Worm (Caenorhabditis elegans) whole organism, young adult: ENCODE results near the gene C16C8.14.

Experiments
- B0336.3 ChIP-seq: fragments of 200-800 bp; sonication (Bioruptor generic); IDR thresholded peaks from 2 replicates; pipeline ENCODE4 v1.3.6; 2022; ENCODE audit warnings: missing genetic modification characterization, missing compliant biosample characterization
- C06A6.2 ChIP-seq: fragments of 200-800 bp; sonication (Bioruptor generic); conservative IDR thresholded peaks from 2 replicates; pipeline ENCODE4 v1.3.6; 2022; ENCODE audit warnings: missing genetic modification characterization, missing compliant biosample characterization
- F10E7.11 ChIP-seq: sonication (generic microtip); optimal IDR thresholded peaks from 2 replicates; lab custom pipeline; 2017; ENCODE audit warnings: mild to moderate bottlenecking, missing genetic modification characterization, moderate library complexity, missing compliant biosample characterization
- F22D6.2 ChIP-seq: sonication (generic microtip); optimal IDR thresholded peaks from 2 replicates; lab custom pipeline; 2016; ENCODE audit warnings: mild to moderate bottlenecking, missing genetic modification characterization, missing compliant biosample characterization
- F23B12.7 ChIP-seq: sonication (generic microtip); optimal IDR thresholded peaks from 2 replicates; lab custom pipeline; 2017; ENCODE audit warnings: missing genetic modification characterization, mild to moderate bottlenecking, missing compliant biosample characterization, antibody characterized with exemption, moderate library complexity; ENCODE audit not compliant: insufficient read depth
- F49E8.2 ChIP-seq: sonication (generic microtip); optimal IDR thresholded peaks from 3 replicates; lab custom pipeline; 2017; ENCODE audit warnings: missing genetic modification characterization, mild to moderate bottlenecking, missing compliant biosample characterization, antibody characterized with exemption, moderate library complexity; ENCODE audit not compliant: insufficient read depth
- F57C9.4 ChIP-seq: sonication (generic microtip); optimal IDR thresholded peaks from 2 replicates; lab custom pipeline; 2017; ENCODE audit warnings: mild to moderate bottlenecking, missing genetic modification characterization, missing compliant biosample characterization
- K12H6.12 ChIP-seq: fragments of 200-800 bp; sonication (Bioruptor generic); optimal IDR thresholded peaks from 2 replicates; lab custom pipeline; 2018; ENCODE audit warnings: mild to moderate bottlenecking, missing genetic modification characterization, missing compliant biosample characterization
- T26A5.8 ChIP-seq: sonication (generic microtip); optimal IDR thresholded peaks from 2 replicates; lab custom pipeline; 2016; ENCODE audit warnings: missing genetic modification characterization, missing compliant biosample characterization
- ZK185.1 ChIP-seq: sonication (generic microtip); optimal IDR thresholded peaks from 2 replicates; lab custom pipeline; 2016; ENCODE audit warnings: mild to moderate bottlenecking, missing genetic modification characterization, missing compliant biosample characterization; ENCODE audit not compliant: poor library complexity, severe bottlenecking
- akir-1 ChIP-seq: fragments of 200-800 bp; sonication (Bioruptor generic); optimal IDR thresholded peaks from 2 replicates; lab custom pipeline; 2018; ENCODE audit warnings: mild to moderate bottlenecking, missing genetic modification characterization, moderate library complexity, missing compliant biosample characterization
- ama-1 ChIP-seq, 3 experiments: fragments of 150-350 bp in 1 of 3; sonication (generic microtip) in 2 of 3; optimal IDR thresholded peaks; 2 replicates each; lab custom pipeline; 2014 to 2018; ENCODE audit warnings: missing biosample characterization in 2 of 3, missing genetic modification characterization in 2 of 3, missing genetic modification reagents in 2 of 3
- attf-3 ChIP-seq: fragments of 200-800 bp; sonication (Bioruptor generic); conservative IDR thresholded peaks from 2 replicates; pipeline ENCODE4 v1.3.6; 2022; ENCODE audit warnings: missing genetic modification reagents, missing genetic modification characterization, missing compliant biosample characterization
- attf-5 ChIP-seq: fragments of 200-800 bp; sonication (Bioruptor generic); optimal IDR thresholded peaks from 2 replicates; lab custom pipeline; 2018; ENCODE audit warnings: mild to moderate bottlenecking, missing genetic modification characterization, missing compliant biosample characterization
- ccch-3 ChIP-seq: fragments of 200-800 bp; sonication (Bioruptor generic); optimal IDR thresholded peaks from 2 replicates; lab custom pipeline; 2018; ENCODE audit warnings: mild to moderate bottlenecking, missing genetic modification characterization, missing compliant biosample characterization
- cebp-1 ChIP-seq, 2 experiments: fragments of 200-800 bp in 1 of 2; sonication (Bioruptor generic) in 1 of 2; sonication (generic microtip) in 1 of 2; IDR thresholded peaks in 1 of 2; optimal IDR thresholded peaks in 1 of 2; 2 replicates each; pipeline versions ENCODE4 v1.3.6 to Lab custom; 2017 to 2022; ENCODE audit warnings: missing compliant biosample characterization in 2 of 2, missing genetic modification characterization in 2 of 2, mild to moderate bottlenecking in 1 of 2, missing genetic modification reagents in 1 of 2, moderate library complexity in 1 of 2
- ceh-27 ChIP-seq: fragments of 200-800 bp; sonication (Bioruptor generic); optimal IDR thresholded peaks from 2 replicates; lab custom pipeline; 2018; ENCODE audit warnings: mild to moderate bottlenecking, missing genetic modification characterization, moderate library complexity, missing compliant biosample characterization
- ceh-58 ChIP-seq: fragments of 200-800 bp; sonication (Bioruptor generic); IDR thresholded peaks from 2 replicates; pipeline ENCODE4 v1.3.6; 2022; ENCODE audit warnings: missing genetic modification characterization, missing compliant biosample characterization
- chd-7 ChIP-seq: sonication (generic microtip); optimal IDR thresholded peaks from 2 replicates; lab custom pipeline; 2016; ENCODE audit warnings: mild to moderate bottlenecking, missing genetic modification characterization, moderate library complexity, missing compliant biosample characterization
- dox-1 ChIP-seq: fragments of 200-800 bp; sonication (Bioruptor generic); IDR thresholded peaks from 2 replicates; pipeline ENCODE4 v1.3.6; 2022; ENCODE audit warnings: missing genetic modification reagents, missing genetic modification characterization, missing compliant biosample characterization
- egrh-3 ChIP-seq: fragments of 200-800 bp; sonication (Bioruptor generic); IDR thresholded peaks from 2 replicates; pipeline ENCODE4 v1.3.6; 2022; ENCODE audit warnings: missing genetic modification reagents, missing genetic modification characterization, missing compliant biosample characterization
- ekl-4 ChIP-seq: fragments of 200-800 bp; sonication (Bioruptor generic); IDR thresholded peaks from 2 replicates; pipeline ENCODE4 v1.3.6; 2022; ENCODE audit warnings: missing genetic modification reagents, missing genetic modification characterization, missing compliant biosample characterization
- ets-4 ChIP-seq: fragments of 200-800 bp; sonication (Bioruptor generic); optimal IDR thresholded peaks from 2 replicates; lab custom pipeline; 2018; ENCODE audit warnings: mild to moderate bottlenecking, missing genetic modification characterization, missing compliant biosample characterization
- hlh-12 ChIP-seq: sonication (generic microtip); optimal IDR thresholded peaks from 2 replicates; lab custom pipeline; 2016; ENCODE audit warnings: missing genetic modification characterization, missing compliant biosample characterization
- hmg-1.2 ChIP-seq: fragments of 200-800 bp; sonication (Bioruptor generic); IDR thresholded peaks from 2 replicates; pipeline ENCODE4 v1.3.6; 2022; ENCODE audit warnings: missing genetic modification reagents, missing genetic modification characterization, missing compliant biosample characterization
- madf-3 ChIP-seq: fragments of 200-800 bp; sonication (Bioruptor generic); IDR thresholded peaks from 2 replicates; pipeline ENCODE4 v1.3.6; 2022; ENCODE audit warnings: missing genetic modification reagents, missing genetic modification characterization, missing compliant biosample characterization
- mcd-1 ChIP-seq: fragments of 200-800 bp; sonication (Bioruptor generic); IDR thresholded peaks from 2 replicates; pipeline ENCODE4 v1.3.6; 2022; ENCODE audit warnings: missing genetic modification reagents, missing genetic modification characterization, missing compliant biosample characterization
- nhr-27 ChIP-seq: fragments of 200-800 bp; sonication (Bioruptor generic); optimal IDR thresholded peaks from 2 replicates; lab custom pipeline; 2018; ENCODE audit warnings: mild to moderate bottlenecking, missing genetic modification characterization, moderate library complexity, missing compliant biosample characterization
- nhr-80 ChIP-seq: sonication (generic microtip); optimal IDR thresholded peaks from 2 replicates; lab custom pipeline; 2016; ENCODE audit warnings: missing genetic modification characterization, missing compliant biosample characterization
- nhr-90 ChIP-seq: sonication (generic microtip); optimal IDR thresholded peaks from 2 replicates; lab custom pipeline; 2016; ENCODE audit warnings: missing genotype, mild to moderate bottlenecking, missing genetic modification characterization, missing compliant biosample characterization
- pbrm-1 ChIP-seq: fragments of 200-800 bp; sonication (Bioruptor generic); IDR thresholded peaks from 2 replicates; pipeline ENCODE4 v1.3.6; 2022; ENCODE audit warnings: missing genetic modification reagents, missing genetic modification characterization, missing compliant biosample characterization
- snpc-3.4 ChIP-seq: sonication (generic microtip); optimal IDR thresholded peaks from 2 replicates; lab custom pipeline; 2017; ENCODE audit warnings: missing genetic modification characterization, mild to moderate bottlenecking, missing compliant biosample characterization, antibody characterized with exemption, moderate library complexity, missing genotype, missing genetic modification reagents
- snpc-4 ChIP-seq, 5 experiments: fragments of 150-350 bp in 1 of 5; sonication (generic microtip) in 4 of 5; optimal IDR thresholded peaks; 2 replicates each; lab custom pipeline; 2014 to 2018; ENCODE audit warnings: missing genetic modification characterization in 5 of 5, missing biosample characterization in 3 of 5, antibody characterized with exemption in 2 of 5, mild to moderate bottlenecking in 2 of 5, missing compliant biosample characterization in 2 of 5, missing genotype in 2 of 5, moderate library complexity in 2 of 5, missing genetic modification reagents in 1 of 5
- tbx-9 ChIP-seq: sonication (generic microtip); optimal IDR thresholded peaks from 2 replicates; lab custom pipeline; 2016; ENCODE audit warnings: borderline replicate concordance, missing genetic modification characterization, inconsistent platforms, missing compliant biosample characterization
- zfh-2 ChIP-seq: fragments of 200-800 bp; sonication (Bioruptor generic); conservative IDR thresholded peaks from 2 replicates; pipeline ENCODE4 v1.3.6; 2022; ENCODE audit warnings: missing genetic modification reagents, missing genetic modification characterization, missing compliant biosample characterization
- ztf-18 ChIP-seq: sonication (generic microtip); optimal IDR thresholded peaks from 2 replicates; lab custom pipeline; 2016; ENCODE audit warnings: missing genotype, mild to moderate bottlenecking, missing genetic modification characterization, missing compliant biosample characterization
- ztf-22 ChIP-seq: fragments of 200-800 bp; sonication (Bioruptor generic); optimal IDR thresholded peaks from 2 replicates; lab custom pipeline; 2018; ENCODE audit warnings: mild to moderate bottlenecking, missing genetic modification characterization, moderate library complexity, missing compliant biosample characterization
- ztf-26 ChIP-seq: sonication (generic microtip); optimal IDR thresholded peaks from 2 replicates; lab custom pipeline; 2017; ENCODE audit warnings: missing genetic modification characterization, missing compliant biosample characterization
- ztf-3 ChIP-seq: fragments of 200-800 bp; sonication (Bioruptor generic); optimal IDR thresholded peaks from 2 replicates; lab custom pipeline; 2018; ENCODE audit warnings: mild to moderate bottlenecking, missing genetic modification characterization, missing compliant biosample characterization

C16C8.14 gene

ce11 chrII:3425433-3425832 lies 24.2 kb upstream of the C16C8.14 start, which contains the start of gene nep-11:
nep-11 (minus strand) TSS chrII:3425533.
- TF ChIP-seq C06A6.2 (GFP tag; lab: Robert Waterston, UW) (no peak), ama-1 (optimal IDR thresholded peaks at IDR 0.05; lab: Kevin White, UChicago) (no peak), ama-1 (GFP tag; optimal IDR thresholded peaks at IDR 0.05; lab: Kevin White, UChicago) (no peak), attf-5 (GFP tag; lab: Kevin White, UChicago) (no peak), ztf-3 (GFP tag; lab: Kevin White, UChicago) (no peak)

ce11 chrII:3428158-3428704 lies 21.4 kb upstream of the C16C8.14 start:
- TF ChIP-seq cebp-1 (GFP tag; IDR thresholded peaks at IDR 0.05; lab: Robert Waterston, UW) (no peak), cebp-1 (tag; optimal IDR thresholded peaks at IDR 0.05; lab: Kevin White, UChicago) (peak; percentile 29), nhr-90 (tag; lab: Kevin White, UChicago) (no peak), nhr-80 (tag; lab: Kevin White, UChicago) (no peak), ceh-27 (peak; percentile 56), F57C9.4 (tag; lab: Kevin White, UChicago) (no peak), egrh-3 (GFP tag; lab: Robert Waterston, UW) (peak; percentile 57), ztf-26 (tag; lab: Kevin White, UChicago) (no peak), attf-5 (GFP tag; lab: Kevin White, UChicago) (peak; percentile 34), zfh-2 (peak; percentile 92), ztf-3 (GFP tag; lab: Kevin White, UChicago) (no peak), mcd-1 (peak; percentile 40; the same call in 1 of the 2 replicates), ztf-18 (tag; lab: Kevin White, UChicago) (no peak), pbrm-1 (GFP tag; lab: Robert Waterston, UW) (no peak), hmg-1.2 (GFP tag; lab: Robert Waterston, UW) (peak; percentile 55; the same call in 1 of the 2 replicates)

DNA sequence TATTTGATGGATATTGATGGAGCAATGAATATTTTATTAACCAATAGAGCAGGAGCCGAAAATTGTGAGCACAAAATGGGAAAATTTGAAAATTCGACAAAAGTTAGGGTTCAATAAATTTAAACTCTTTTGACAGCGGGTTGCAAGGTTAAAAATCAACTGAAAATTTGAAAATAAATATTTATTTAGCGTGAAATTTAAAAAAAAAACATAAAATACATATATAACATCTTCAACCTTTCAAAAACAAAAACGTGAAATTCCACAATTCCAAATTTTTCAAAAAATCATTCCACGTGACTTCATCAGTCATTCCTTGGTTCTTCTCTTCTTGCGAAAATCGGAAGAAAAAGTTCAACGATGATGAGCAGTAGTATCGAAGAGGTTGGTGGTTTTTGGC lies 20.2 kb upstream of the C16C8.14 start, which contains the start of gene C16C8.18:
Gene C16C8.18 (plus strand): TSS at position 301 of the 400 bp plus-strand sequence.
- TF ChIP-seq akir-1 (GFP tag; lab: Kevin White, UChicago) = no peak
- no peak for TF ChIP-seq F22D6.2 (tag; lab: Kevin White, UChicago)

- TF ChIP-seq T26A5.8 (tag; lab: Kevin White, UChicago) = no peak
- no peak for TF ChIP-seq hlh-12 (tag; lab: Kevin White, UChicago)
- no peak for TF ChIP-seq mcd-1
- peak; percentile 30 for TF ChIP-seq nhr-80 (tag; lab: Kevin White, UChicago)
- TF ChIP-seq ekl-4 (GFP tag; lab: Robert Waterston, UW) = no peak
- TF ChIP-seq B0336.3 (GFP tag; lab: Robert Waterston, UW) = no peak
- TF ChIP-seq ztf-3 (GFP tag; lab: Kevin White, UChicago) = no peak
- no peak for TF ChIP-seq F10E7.11 (tag; lab: Kevin White, UChicago)
- 0 out of 2 replicates have a peak, but pooled peaks have one; percentile 16 for TF ChIP-seq dox-1 (GFP tag; lab: Robert Waterston, UW)
- no peak for TF ChIP-seq snpc-3.4
- TF ChIP-seq tbx-9 = no peak
- no peak for TF ChIP-seq chd-7
- TF ChIP-seq F23B12.7 (tag; lab: Kevin White, UChicago) = no peak
- TF ChIP-seq ztf-22 (GFP tag; lab: Kevin White, UChicago) = no peak
- no peak for TF ChIP-seq K12H6.12 (tag; lab: Kevin White, UChicago)
- TF ChIP-seq ets-4 = peak; percentile 17
- no peak for TF ChIP-seq ama-1 (optimal IDR thresholded peaks at IDR 0.05; lab: Kevin White, UChicago)
- no peak for TF ChIP-seq ama-1 (GFP tag; optimal IDR thresholded peaks at IDR 0.05; lab: Kevin White, UChicago)
- no peak for TF ChIP-seq ZK185.1 (tag; lab: Kevin White, UChicago)
- TF ChIP-seq madf-3 (GFP tag; lab: Robert Waterston, UW) = no peak
- TF ChIP-seq ccch-3 (GFP tag; lab: Kevin White, UChicago) = no peak
- TF ChIP-seq F49E8.2 = no peak
- TF ChIP-seq attf-3 = no peak
- no peak for TF ChIP-seq ceh-58
- no peak for TF ChIP-seq snpc-4 (GFP tag; optimal IDR thresholded peaks at IDR 0.05; lab: Kevin White, UChicago)
- TF ChIP-seq snpc-4 (tag; optimal IDR thresholded peaks at IDR 0.05; lab: Kevin White, UChicago) = peak; percentile 3 to 75 (median 58)
- TF ChIP-seq nhr-27 = no peak
Observed at ce11 chrII:3434893-3435503, 14.6 kb upstream of the C16C8.14 start.
